Worm (Caenorhabditis elegans): ENCODE data around the gene F10E9.10.

DNA sequence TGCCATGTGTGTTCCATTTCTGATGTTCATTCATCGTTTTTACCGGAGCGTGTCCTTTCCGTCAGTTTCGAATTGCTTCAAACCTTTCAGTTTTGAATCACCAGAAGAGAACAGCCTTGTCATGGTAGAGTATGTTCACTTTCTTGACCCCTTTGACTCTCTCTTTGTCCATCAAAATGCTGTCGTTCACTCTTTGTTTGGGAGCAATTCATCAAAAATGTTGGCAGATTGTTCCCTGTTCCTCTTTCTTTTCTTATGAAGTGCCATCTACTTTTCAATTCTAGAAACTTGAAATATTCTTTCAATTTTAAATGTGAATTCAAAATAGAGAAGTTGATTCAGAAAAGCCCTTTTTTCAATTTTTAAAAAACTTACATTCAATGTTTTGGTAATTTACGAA lies 38.8 kb downstream of the F10E9.10 start:
- TF ChIP-seq pha-4 (GFP tag; IDR thresholded peaks at IDR 0.05): no peak
- TF ChIP-seq pha-4 (tag; optimal IDR thresholded peaks at IDR 0.05): no peak
- TF ChIP-seq pqm-1 (tag; optimal IDR thresholded peaks at IDR 0.05): no peak
- no peak for TF ChIP-seq nhr-237 (tag; optimal IDR thresholded peaks at IDR 0.05)
- TF ChIP-seq ZK546.5 (tag; optimal IDR thresholded peaks at IDR 0.05): no peak
- peak in 1 of 2 experiments; percentile 92 for TF ChIP-seq unc-62 (GFP tag; optimal IDR thresholded peaks at IDR 0.05 in 1 of 2)
- TF ChIP-seq unc-62 (tag; optimal IDR thresholded peaks at IDR 0.05): no peak
- TF ChIP-seq hlh-30 (tag; optimal IDR thresholded peaks at IDR 0.05; ENCODE audit: insufficient read depth): no peak
- no peak for TF ChIP-seq Y75B8A.6 (GFP tag; IDR thresholded peaks at IDR 0.05)
- no peak for TF ChIP-seq skn-1 (tag; optimal IDR thresholded peaks at IDR 0.05)
- no peak for TF ChIP-seq aly-2 (tag; optimal IDR thresholded peaks at IDR 0.05)

Measured in whole organism, L4 larva.